Worm (Caenorhabditis elegans) whole organism, L4/young adult: Measurements from ENCODE around the gene dct-19.

Source experiments
- W03F9.2 ChIP-seq: fragments of 150-350 bp; optimal IDR thresholded peaks from 2 replicates; lab custom pipeline; 2014; ENCODE audit warnings: missing biosample characterization, missing genetic modification characterization
- dao-5 ChIP-seq: sonication (generic microtip); optimal IDR thresholded peaks from 2 replicates; lab custom pipeline; 2016; ENCODE audit warnings: missing genotype, missing genetic modification characterization, moderate library complexity, missing compliant biosample characterization
- him-1 ChIP-seq: sonication (generic microtip); optimal IDR thresholded peaks from 2 replicates; lab custom pipeline; 2016; ENCODE audit warnings: missing genotype, missing genetic modification reagents, missing genetic modification characterization, missing compliant biosample characterization

DNA sequence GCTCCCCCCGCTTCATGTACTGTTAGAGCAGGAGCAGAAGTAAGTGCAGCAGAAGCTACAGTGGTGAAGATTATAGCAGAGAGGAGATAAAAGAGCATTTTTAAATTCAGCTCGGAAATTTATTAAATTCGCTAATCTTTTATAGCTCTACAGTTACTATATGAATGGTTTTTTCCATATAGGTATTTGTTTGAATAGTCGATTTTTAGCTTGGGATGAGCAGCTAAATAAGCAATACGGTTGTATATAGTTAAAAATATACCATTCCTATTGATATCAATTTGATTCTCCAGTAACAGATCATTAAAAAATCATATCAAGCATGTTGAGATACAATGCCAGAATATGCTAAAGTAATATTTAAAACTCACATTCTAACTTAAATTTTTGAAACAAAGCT is 16.1 kb upstream of the dct-19 start, which contains the start of gene srlf-5:
- TF ChIP-seq dao-5 (tag; lab: Kevin White, UChicago), result no peak
- TF ChIP-seq him-1 (tag; lab: Kevin White, UChicago), result no peak
- no peak for TF ChIP-seq W03F9.2 (tag; lab: Kevin White, UChicago)
